Worm (Caenorhabditis elegans) whole organism, L1 larva: Measurements from ENCODE around the gene tftc-3.

Experiments used
- C04F5.9 ChIP-seq: sonication (generic microtip); optimal IDR thresholded peaks from 2 replicates; lab custom pipeline; 2016; ENCODE audit warnings: missing genetic modification characterization, missing compliant biosample characterization
- F16B12.6 ChIP-seq: fragments of 150-350 bp; optimal IDR thresholded peaks from 2 replicates; lab custom pipeline; 2014; ENCODE audit warnings: missing biosample characterization, missing genetic modification characterization
- Y116A8C.19 ChIP-seq: sonication (generic microtip); optimal IDR thresholded peaks from 2 replicates; lab custom pipeline; 2016; ENCODE audit warnings: missing compliant biosample characterization, missing genetic modification characterization, borderline replicate concordance
- aha-1 ChIP-seq: fragments of 150-350 bp; optimal IDR thresholded peaks from 2 replicates; lab custom pipeline; 2014; ENCODE audit warnings: missing biosample characterization, missing genetic modification characterization
- alr-1 ChIP-seq: fragments of 200-800 bp; sonication (Bioruptor generic); optimal IDR thresholded peaks from 2 replicates; lab custom pipeline; 2018; ENCODE audit warnings: borderline replicate concordance, mild to moderate bottlenecking, missing genetic modification characterization, missing compliant biosample characterization
- blmp-1 ChIP-seq: fragments of 150-350 bp; optimal IDR thresholded peaks from 2 replicates; lab custom pipeline; 2014; ENCODE audit warnings: missing biosample characterization, missing genetic modification characterization
- ceh-63 ChIP-seq: fragments of 200-800 bp; sonication (Bioruptor generic); optimal IDR thresholded peaks from 2 replicates; lab custom pipeline; 2018; ENCODE audit warnings: mild to moderate bottlenecking, missing genetic modification characterization, missing compliant biosample characterization
- ceh-90 ChIP-seq: sonication (generic microtip); optimal IDR thresholded peaks from 2 replicates; lab custom pipeline; 2016; ENCODE audit warnings: missing genetic modification characterization, missing compliant biosample characterization
- ces-1 ChIP-seq: fragments of 150-350 bp; optimal IDR thresholded peaks from 2 replicates; lab custom pipeline; 2014; ENCODE audit warnings: missing biosample characterization, missing genetic modification reagents, missing genetic modification characterization
- dsc-1 ChIP-seq: sonication (generic microtip); optimal IDR thresholded peaks from 2 replicates; lab custom pipeline; 2016; ENCODE audit warnings: mild to moderate bottlenecking, missing genetic modification characterization, missing compliant biosample characterization
- efl-3 ChIP-seq: fragments of 200-800 bp; sonication (Bioruptor generic); optimal IDR thresholded peaks from 2 replicates; lab custom pipeline; 2018; ENCODE audit warnings: mild to moderate bottlenecking, missing genetic modification characterization, missing compliant biosample characterization
- egl-13 ChIP-seq: sonication (generic microtip); optimal IDR thresholded peaks from 2 replicates; lab custom pipeline; 2016; ENCODE audit warnings: missing genotype, missing genetic modification reagents, missing genetic modification characterization, missing compliant biosample characterization
- elt-2 ChIP-seq: sonication (generic microtip); optimal IDR thresholded peaks from 2 replicates; lab custom pipeline; 2016; ENCODE audit warnings: missing genetic modification characterization, mild to moderate bottlenecking, inconsistent platforms, missing compliant biosample characterization, missing genetic modification reagents
- elt-3 ChIP-seq, 6 experiments: fragments of 150-350 bp in 1 of 6; sonication (generic microtip); optimal IDR thresholded peaks; 2 replicates each; lab custom pipeline; 2017 to 2018; ENCODE audit warnings: missing biosample characterization in 6 of 6, missing genetic modification characterization in 6 of 6, inconsistent platforms in 1 of 6
- ets-5 ChIP-seq: fragments of 200-800 bp; sonication (Bioruptor generic); IDR thresholded peaks from 2 replicates; pipeline ENCODE4 v1.3.6; 2022; ENCODE audit warnings: missing genetic modification characterization, missing compliant biosample characterization
- grh-1 ChIP-seq: fragments of 200-800 bp; sonication (Bioruptor generic); IDR thresholded peaks from 2 replicates; pipeline ENCODE4 v1.3.6; 2022; ENCODE audit warnings: missing genetic modification reagents, missing genetic modification characterization, missing compliant biosample characterization
- hpl-2 ChIP-seq: fragments of 150-350 bp; optimal IDR thresholded peaks from 2 replicates; lab custom pipeline; 2014; ENCODE audit warnings: missing biosample characterization, missing genetic modification reagents, missing genetic modification characterization
- isw-1 ChIP-seq: fragments of 200-800 bp; sonication (Bioruptor generic); IDR thresholded peaks from 2 replicates; pipeline ENCODE4 v1.3.6; 2022; ENCODE audit warnings: missing genetic modification characterization, missing compliant biosample characterization
- jun-1 ChIP-seq: fragments of 150-350 bp; optimal IDR thresholded peaks from 2 replicates; lab custom pipeline; 2014; ENCODE audit warnings: missing biosample characterization, missing genetic modification reagents, missing genetic modification characterization
- lin-13 ChIP-seq: fragments of 150-350 bp; optimal IDR thresholded peaks from 2 replicates; lab custom pipeline; 2014; ENCODE audit warnings: missing biosample characterization, missing genetic modification reagents, missing genetic modification characterization
- lin-14 ChIP-seq: fragments of 200-800 bp; sonication (Bioruptor generic); optimal IDR thresholded peaks from 2 replicates; lab custom pipeline; 2018; ENCODE audit warnings: mild to moderate bottlenecking, missing genetic modification characterization, moderate library complexity, missing compliant biosample characterization
- lin-15B ChIP-seq: fragments of 150-350 bp; sonication (generic microtip); optimal IDR thresholded peaks from 3 replicates; lab custom pipeline; 2014; ENCODE audit warnings: missing biosample characterization, missing genetic modification characterization
- lin-35 ChIP-seq, 2 experiments: fragments of 150-350 bp; optimal IDR thresholded peaks; 2 replicates each; lab custom pipeline; 2014; ENCODE audit warnings: missing biosample characterization in 2 of 2, missing genetic modification characterization in 2 of 2, missing genetic modification reagents in 2 of 2
- mab-9 ChIP-seq: fragments of 200-800 bp; sonication (Bioruptor generic); IDR thresholded peaks from 2 replicates; pipeline ENCODE4 v1.3.6; 2022; ENCODE audit warnings: missing genetic modification reagents, missing genetic modification characterization, missing compliant biosample characterization
- mdl-1 ChIP-seq, 2 experiments: fragments of 150-350 bp; optimal IDR thresholded peaks; 2 replicates each; lab custom pipeline; 2014 to 2017; ENCODE audit warnings: missing biosample characterization in 2 of 2, missing genetic modification characterization in 2 of 2, inconsistent platforms in 1 of 2
- mef-2 ChIP-seq: fragments of 150-350 bp; optimal IDR thresholded peaks from 2 replicates; lab custom pipeline; 2014; ENCODE audit warnings: missing biosample characterization, missing genetic modification characterization
- nhr-19 ChIP-seq: fragments of 200-800 bp; sonication (Bioruptor generic); conservative IDR thresholded peaks from 2 replicates; pipeline ENCODE4 v1.3.6; 2022; ENCODE audit warnings: missing genetic modification characterization, missing compliant biosample characterization
- nhr-20 ChIP-seq: sonication (generic microtip); optimal IDR thresholded peaks from 2 replicates; lab custom pipeline; 2016; ENCODE audit warnings: mild to moderate bottlenecking, missing genetic modification characterization, missing compliant biosample characterization
- nhr-71 ChIP-seq: sonication (generic microtip); optimal IDR thresholded peaks from 2 replicates; lab custom pipeline; 2016; ENCODE audit warnings: mild to moderate bottlenecking, missing genetic modification characterization, moderate library complexity, missing compliant biosample characterization
- nhr-76 ChIP-seq: sonication (generic microtip); optimal IDR thresholded peaks from 2 replicates; lab custom pipeline; 2017; ENCODE audit warnings: missing biosample characterization, missing genetic modification characterization
- nhr-77 ChIP-seq: fragments of 150-350 bp; optimal IDR thresholded peaks from 2 replicates; lab custom pipeline; 2014; ENCODE audit warnings: missing biosample characterization, missing genetic modification characterization
- nhr-84 ChIP-seq: sonication (generic microtip); optimal IDR thresholded peaks from 2 replicates; lab custom pipeline; 2017; ENCODE audit warnings: missing biosample characterization, missing genetic modification characterization
- nhr-90 ChIP-seq: sonication (generic microtip); optimal IDR thresholded peaks from 2 replicates; lab custom pipeline; 2016; ENCODE audit warnings: mild to moderate bottlenecking, missing genetic modification characterization, missing compliant biosample characterization; ENCODE audit not compliant: poor library complexity
- pqm-1 ChIP-seq: sonication (generic microtip); optimal IDR thresholded peaks from 3 replicates; lab custom pipeline; 2017; ENCODE audit warnings: missing biosample characterization, missing genetic modification characterization
- rnt-1 ChIP-seq: sonication (generic microtip); optimal IDR thresholded peaks from 2 replicates; lab custom pipeline; 2016; ENCODE audit warnings: mild to moderate bottlenecking, missing genetic modification characterization, moderate library complexity, missing compliant biosample characterization
- skn-1 ChIP-seq: fragments of 150-350 bp; optimal IDR thresholded peaks from 2 replicates; lab custom pipeline; 2014; ENCODE audit warnings: missing biosample characterization, missing genetic modification characterization
- snpc-4 ChIP-seq: fragments of 150-350 bp; optimal IDR thresholded peaks from 2 replicates; lab custom pipeline; 2014; ENCODE audit warnings: missing biosample characterization, missing genetic modification characterization
- snu-23 ChIP-seq: sonication (generic microtip); optimal IDR thresholded peaks from 2 replicates; lab custom pipeline; 2016; ENCODE audit warnings: missing genetic modification characterization, missing compliant biosample characterization
- sox-4 ChIP-seq: sonication (generic microtip); optimal IDR thresholded peaks from 2 replicates; lab custom pipeline; 2016; ENCODE audit warnings: missing genetic modification characterization, missing compliant biosample characterization
- sptf-1 ChIP-seq: fragments of 150-350 bp; optimal IDR thresholded peaks from 2 replicates; lab custom pipeline; 2014; ENCODE audit warnings: missing biosample characterization, missing genetic modification characterization
- sup-37 ChIP-seq: fragments of 200-800 bp; sonication (Bioruptor generic); optimal IDR thresholded peaks from 2 replicates; lab custom pipeline; 2018; ENCODE audit warnings: mild to moderate bottlenecking, missing genetic modification characterization, missing compliant biosample characterization
- swsn-7 ChIP-seq: sonication (generic microtip); optimal IDR thresholded peaks from 2 replicates; lab custom pipeline; 2016; ENCODE audit warnings: missing genetic modification characterization, missing compliant biosample characterization
- tbx-2 ChIP-seq: sonication (generic microtip); optimal IDR thresholded peaks from 2 replicates; lab custom pipeline; 2016; ENCODE audit warnings: missing genetic modification characterization, missing compliant biosample characterization
- tlp-1 ChIP-seq: fragments of 150-350 bp; optimal IDR thresholded peaks from 2 replicates; lab custom pipeline; 2014; ENCODE audit warnings: missing biosample characterization, missing genetic modification characterization
- unc-130 ChIP-seq: fragments of 150-350 bp; optimal IDR thresholded peaks from 2 replicates; lab custom pipeline; 2017; ENCODE audit warnings: missing biosample characterization, missing genetic modification characterization, inconsistent platforms
- unc-30 ChIP-seq: sonication (generic microtip); optimal IDR thresholded peaks from 2 replicates; lab custom pipeline; 2017; ENCODE audit warnings: missing biosample characterization, missing genetic modification characterization
- unc-62 ChIP-seq: fragments of 150-350 bp; optimal IDR thresholded peaks from 2 replicates; lab custom pipeline; 2014; ENCODE audit warnings: missing biosample characterization, missing genetic modification reagents, missing genetic modification characterization
- unc-86 ChIP-seq: sonication (generic microtip); optimal IDR thresholded peaks from 2 replicates; lab custom pipeline; 2016; ENCODE audit warnings: missing genetic modification characterization, missing compliant biosample characterization
- unc-98 ChIP-seq: fragments of 200-800 bp; sonication (Bioruptor generic); IDR thresholded peaks from 2 replicates; pipeline ENCODE4 v1.3.6; 2022; ENCODE audit warnings: missing genetic modification characterization, missing compliant biosample characterization
- vab-15 ChIP-seq: sonication (generic microtip); optimal IDR thresholded peaks from 2 replicates; lab custom pipeline; 2017; ENCODE audit warnings: missing genotype, mild to moderate bottlenecking, missing genetic modification characterization, missing compliant biosample characterization
- xbp-1 ChIP-seq: sonication (generic microtip); optimal IDR thresholded peaks from 2 replicates; lab custom pipeline; 2016; ENCODE audit warnings: missing genetic modification characterization, missing compliant biosample characterization
- zag-1 ChIP-seq: fragments of 150-350 bp; optimal IDR thresholded peaks from 2 replicates; lab custom pipeline; 2014; ENCODE audit warnings: missing biosample characterization, missing genetic modification characterization
- zip-4 ChIP-seq: fragments of 200-800 bp; sonication (Bioruptor generic); optimal IDR thresholded peaks from 2 replicates; lab custom pipeline; 2018; ENCODE audit warnings: mild to moderate bottlenecking, missing genetic modification characterization, moderate library complexity, missing compliant biosample characterization
- ztf-11 ChIP-seq, 2 experiments: sonication (generic microtip); optimal IDR thresholded peaks; 2 replicates each; lab custom pipeline; 2016 to 2017; ENCODE audit warnings: missing genetic modification characterization in 2 of 2, missing biosample characterization in 1 of 2, missing compliant biosample characterization in 1 of 2

The tftc-3 gene

DNA sequence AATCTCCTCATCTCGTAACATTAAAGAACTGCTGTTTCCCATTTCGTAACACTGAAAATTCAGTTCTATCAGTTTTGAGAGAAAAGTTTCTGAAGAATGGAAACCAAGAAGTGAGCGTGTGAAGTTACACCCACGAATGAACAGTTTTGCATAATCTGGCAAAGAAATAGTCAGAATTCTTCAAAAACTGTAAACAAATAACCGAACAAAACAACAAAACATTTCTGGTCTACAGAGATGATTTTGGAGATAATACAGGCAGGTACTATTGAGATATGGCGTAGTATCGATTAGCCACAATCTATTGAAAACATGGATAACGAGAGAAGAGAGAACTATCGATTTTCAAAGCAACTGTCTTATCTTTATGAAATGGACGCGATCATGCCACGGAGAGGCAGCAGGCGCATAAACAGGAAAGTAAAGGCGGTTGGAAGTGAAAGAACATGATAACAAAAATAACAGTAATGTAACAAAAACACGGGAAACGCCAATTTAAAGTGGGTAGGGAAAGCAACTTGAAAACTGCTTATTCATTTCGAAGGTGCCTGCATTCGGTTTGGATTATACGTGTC lies 6.6 kb downstream of the tftc-3 start, which contains the start of gene chpf-1:
chpf-1 (minus strand) TSS at position 51 of the 575 bp plus-strand sequence.
- TF ChIP-seq ets-5 (GFP tag; lab: Robert Waterston, UW): no peak
- no peak for TF ChIP-seq rnt-1 (tag; lab: Kevin White, UChicago)
- TF ChIP-seq zip-4 (GFP tag; lab: Kevin White, UChicago): no peak
- no peak for TF ChIP-seq xbp-1 (tag; lab: Kevin White, UChicago)
- TF ChIP-seq aha-1: no peak
- no peak for TF ChIP-seq nhr-76 (tag; lab: Kevin White, UChicago)
- peak; percentile 11 for TF ChIP-seq nhr-20 (tag; lab: Kevin White, UChicago)
- TF ChIP-seq unc-98 (GFP tag; lab: Robert Waterston, UW): no peak
- no peak for TF ChIP-seq ceh-90
- no peak for TF ChIP-seq nhr-84
- TF ChIP-seq lin-15B (tag; lab: Kevin White, UChicago): no peak
- no peak for TF ChIP-seq sptf-1 (tag; lab: Kevin White, UChicago)
- no peak for TF ChIP-seq mab-9 (GFP tag; lab: Robert Waterston, UW)
- no peak for TF ChIP-seq sox-4
- TF ChIP-seq unc-30 (tag; lab: Kevin White, UChicago): no peak
- TF ChIP-seq lin-13: no peak
- TF ChIP-seq swsn-7 (tag; lab: Kevin White, UChicago): no peak
- TF ChIP-seq elt-2: peak; percentile 22
- no peak for TF ChIP-seq unc-62 (GFP tag; lab: Kevin White, UChicago)
- no peak for TF ChIP-seq C04F5.9 (tag; lab: Kevin White, UChicago)
- TF ChIP-seq F16B12.6 (tag; lab: Kevin White, UChicago): no peak
- TF ChIP-seq unc-86: no peak
- peak in 1 of 6 experiments; percentile 80 for TF ChIP-seq elt-3 (tag; optimal IDR thresholded peaks at IDR 0.05; lab: Kevin White, UChicago)
- no peak for TF ChIP-seq snpc-4
- no peak for TF ChIP-seq skn-1 (tag; lab: Kevin White, UChicago)
- no peak for TF ChIP-seq ces-1 (GFP tag; lab: Kevin White, UChicago)
- TF ChIP-seq efl-3 (GFP tag; lab: Kevin White, UChicago): no peak
- TF ChIP-seq mef-2 (tag; lab: Kevin White, UChicago): no peak
- peak; percentile 29 for TF ChIP-seq snu-23
- TF ChIP-seq jun-1 (tag; lab: Kevin White, UChicago): no peak
- no peak for TF ChIP-seq zag-1 (tag; lab: Kevin White, UChicago)
- no peak for TF ChIP-seq isw-1 (GFP tag; lab: Robert Waterston, UW)
- TF ChIP-seq Y116A8C.19 (tag; lab: Kevin White, UChicago): no peak
- no peak for TF ChIP-seq alr-1
- no peak for TF ChIP-seq nhr-90 (tag; lab: Kevin White, UChicago)
- TF ChIP-seq ztf-11 (tag; optimal IDR thresholded peaks at IDR 0.05; lab: Kevin White, UChicago): no peak
- TF ChIP-seq lin-35 (GFP tag; optimal IDR thresholded peaks at IDR 0.05; lab: Kevin White, UChicago): peak in 1 of 2 experiments; percentile 58
- peak; percentile 26 for TF ChIP-seq unc-130 (tag; lab: Kevin White, UChicago)
- TF ChIP-seq sup-37: no peak
- no peak for TF ChIP-seq hpl-2 (GFP tag; lab: Kevin White, UChicago)
- TF ChIP-seq vab-15 (tag; lab: Kevin White, UChicago): no peak
- TF ChIP-seq blmp-1 (tag; lab: Kevin White, UChicago): peak; percentile 80
- TF ChIP-seq dsc-1 (tag; lab: Kevin White, UChicago): no peak
- TF ChIP-seq nhr-71 (tag; lab: Kevin White, UChicago): peak; percentile 31
- TF ChIP-seq mdl-1 (tag; optimal IDR thresholded peaks at IDR 0.05; lab: Kevin White, UChicago): peak in 1 of 2 experiments; percentile 0
- TF ChIP-seq tlp-1 (tag; lab: Kevin White, UChicago): no peak
- TF ChIP-seq grh-1 (GFP tag; lab: Robert Waterston, UW): no peak
- peak; percentile 38 for TF ChIP-seq lin-14 (GFP tag; lab: Kevin White, UChicago)
- no peak for TF ChIP-seq tbx-2 (tag; lab: Kevin White, UChicago)
- no peak for TF ChIP-seq nhr-77 (tag; lab: Kevin White, UChicago)
- TF ChIP-seq ceh-63 (GFP tag; lab: Kevin White, UChicago): no peak
- TF ChIP-seq pqm-1 (tag; lab: Kevin White, UChicago): no peak
- TF ChIP-seq nhr-19 (GFP tag; lab: Robert Waterston, UW): no peak
- no peak for TF ChIP-seq egl-13
